Worm (Caenorhabditis elegans): Measurements from ENCODE around the gene baf-1.

DNA sequence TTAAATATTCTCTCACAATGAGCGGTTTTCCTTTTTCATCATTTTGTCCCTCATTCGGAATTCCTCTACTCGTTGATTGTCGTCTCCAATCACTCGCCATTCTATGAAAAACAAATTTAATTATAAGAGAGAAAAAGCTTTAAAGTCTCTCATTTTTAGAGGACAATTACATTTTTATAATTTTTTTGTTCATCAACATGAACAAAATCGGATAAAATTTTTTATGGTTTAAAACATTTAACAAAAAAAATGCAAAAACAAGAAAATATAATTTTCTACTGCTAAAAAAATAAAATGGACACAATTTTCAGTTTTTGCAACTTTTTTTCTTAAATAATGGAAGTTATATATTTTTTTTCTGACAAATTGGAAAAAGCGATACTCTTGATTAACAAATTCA is 48.9 kb downstream of the baf-1 start, which contains the start of gene F55H2.7:
- no peak for TF ChIP-seq unc-62 (GFP tag; optimal IDR thresholded peaks at IDR 0.05)
- no peak for TF ChIP-seq madf-8 (GFP tag; conservative IDR thresholded peaks at IDR 0.05)
- no peak for TF ChIP-seq repo-1 (tag; optimal IDR thresholded peaks at IDR 0.05)
- no peak for TF ChIP-seq snpc-4 (GFP tag; optimal IDR thresholded peaks at IDR 0.05)
- TF ChIP-seq snpc-4 (tag; optimal IDR thresholded peaks at IDR 0.05): no peak
- TF ChIP-seq lag-1 (GFP tag; IDR thresholded peaks at IDR 0.05): no peak
- TF ChIP-seq B0261.1 (tag; optimal IDR thresholded peaks at IDR 0.05): no peak
